Fruit fly (Drosophila melanogaster) whole organism: ENCODE results near the gene CG43367.

Experiments used
- Dll ChIP-seq: fragments of >200 bp; optimal IDR thresholded peaks from 2 replicates; lab custom pipeline; 2017
- EcR ChIP-seq, 2 experiments: fragments of >200 bp; optimal IDR thresholded peaks; 2 replicates each; lab custom pipeline; 2017; ENCODE audit warnings: missing biosample characterization in 2 of 2, missing genetic modification characterization in 2 of 2, missing genetic modification reagents in 2 of 2
- pan ChIP-seq: fragments of >200 bp; optimal IDR thresholded peaks from 2 replicates; lab custom pipeline; 2017
- psq ChIP-seq: fragments of >200 bp; optimal IDR thresholded peaks from 2 replicates; lab custom pipeline; 2017
- usp ChIP-seq: fragments of >200 bp; optimal IDR thresholded peaks from 2 replicates; lab custom pipeline; 2017; ENCODE audit warnings: missing biosample characterization, missing genetic modification characterization, mixed read lengths

dm6 chr3L:4160926-4161325 lies 32.9 kb upstream of the CG43367 start, which contains the start of gene nab:
- no peak for TF ChIP-seq psq (lab: Kevin White, UChicago)
- no peak for TF ChIP-seq Dll
- no peak for TF ChIP-seq usp (GFP tag; lab: Kevin White, UChicago)
- TF ChIP-seq EcR (GFP tag; optimal IDR thresholded peaks at IDR 0.05; lab: Kevin White, UChicago): no peak
- no peak for TF ChIP-seq pan (lab: Kevin White, UChicago)
